Fruit fly (Drosophila melanogaster): ENCODE measurements around the gene b.

DNA sequence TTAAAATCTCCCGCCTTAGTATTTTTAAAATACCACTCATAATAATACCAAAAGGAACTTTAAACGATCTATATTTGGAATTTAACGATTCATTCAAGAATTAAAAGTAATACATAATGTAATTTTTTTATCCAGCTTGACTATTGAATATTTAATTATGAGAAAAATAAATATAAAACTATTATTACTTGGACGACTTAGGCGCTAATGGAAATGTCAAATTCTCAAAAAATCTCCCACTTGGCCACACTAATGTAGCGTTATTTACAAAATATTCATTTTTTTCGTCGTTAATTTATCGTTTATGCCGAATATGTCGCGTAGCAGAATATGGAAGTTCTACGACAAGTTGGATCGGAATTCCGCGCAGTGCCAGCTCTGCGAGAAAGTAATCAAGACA is 30.3 kb upstream of the b start, which contains the start of gene CG16863:
- no peak for TF ChIP-seq CTCF (optimal IDR thresholded peaks at IDR 0.05)
- no peak for TF ChIP-seq CG8478 (optimal IDR thresholded peaks at IDR 0.05)
